Worm (Caenorhabditis elegans) whole organism, midembryonic: ENCODE data around the gene F30B5.11.

Source experiments
- cog-1 ChIP-seq: sonication (generic microtip); optimal IDR thresholded peaks from 2 replicates; lab custom pipeline; 2016; ENCODE audit warnings: missing genetic modification characterization, missing compliant biosample characterization
- med-1 ChIP-seq: sonication (generic microtip); optimal IDR thresholded peaks from 2 replicates; lab custom pipeline; 2017; ENCODE audit warnings: missing genetic modification characterization, mild to moderate bottlenecking, missing compliant biosample characterization, antibody characterized with exemption, missing genetic modification reagents; ENCODE audit not compliant: insufficient read depth
- ref-1 ChIP-seq: fragments of 200-800 bp; sonication (Bioruptor generic); conservative IDR thresholded peaks from 2 replicates; pipeline ENCODE4 v1.3.6; 2022; ENCODE audit warnings: missing genetic modification reagents, missing genetic modification characterization, missing compliant biosample characterization
- ztf-29 ChIP-seq: fragments of 200-800 bp; sonication (Bioruptor generic); IDR thresholded peaks from 2 replicates; pipeline ENCODE4 v1.3.6; 2022; ENCODE audit warnings: missing genetic modification reagents, missing genetic modification characterization, missing compliant biosample characterization

- TF ChIP-seq cog-1 (tag; lab: Kevin White, UChicago) (no peak), ztf-29 (GFP tag; lab: Robert Waterston, UW) (no peak), ref-1 (GFP tag; lab: Robert Waterston, UW) (no peak), med-1 (no peak)
Measured at ce11 chrIV:4227917-4228316, 8.0 kb upstream of the F30B5.11 start, which contains the start of gene srbc-70.
